Worm (Caenorhabditis elegans) whole organism, late embryonic: ENCODE results near the gene ZK1307.2.

Experiments
- C38D4.7 ChIP-seq: fragments of 200-800 bp; sonication (Bioruptor generic); optimal IDR thresholded peaks from 2 replicates; lab custom pipeline; 2018; ENCODE audit warnings: mild to moderate bottlenecking, missing genetic modification characterization, moderate library complexity, missing compliant biosample characterization
- F13H6.1 ChIP-seq: sonication (generic microtip); optimal IDR thresholded peaks from 2 replicates; lab custom pipeline; 2016; ENCODE audit warnings: missing genetic modification characterization, missing compliant biosample characterization
- K02D7.2 ChIP-seq: sonication (generic microtip); optimal IDR thresholded peaks from 2 replicates; lab custom pipeline; 2017; ENCODE audit warnings: mild to moderate bottlenecking, missing genetic modification characterization, missing compliant biosample characterization
- K09A11.1 ChIP-seq: sonication (generic microtip); optimal IDR thresholded peaks from 2 replicates; lab custom pipeline; 2017; ENCODE audit warnings: antibody characterized with exemption, mild to moderate bottlenecking, missing genetic modification characterization, missing compliant biosample characterization; ENCODE audit not compliant: insufficient read depth
- ahr-1 ChIP-seq: sonication (generic microtip); optimal IDR thresholded peaks from 2 replicates; lab custom pipeline; 2016; ENCODE audit warnings: missing genetic modification characterization, missing compliant biosample characterization
- ama-1 ChIP-seq: fragments of 150-350 bp; optimal IDR thresholded peaks from 2 replicates; lab custom pipeline; 2014
- ceh-18 ChIP-seq: sonication (generic microtip); optimal IDR thresholded peaks from 2 replicates; lab custom pipeline; 2016; ENCODE audit warnings: missing genetic modification characterization, missing compliant biosample characterization
- ceh-19 ChIP-seq: fragments of 200-800 bp; sonication (Bioruptor generic); optimal IDR thresholded peaks from 2 replicates; lab custom pipeline; 2018; ENCODE audit warnings: mild to moderate bottlenecking, missing genetic modification characterization, missing compliant biosample characterization
- ceh-30 ChIP-seq: fragments of 150-350 bp; optimal IDR thresholded peaks from 2 replicates; lab custom pipeline; 2014; ENCODE audit warnings: missing biosample characterization, missing genetic modification characterization
- ceh-31 ChIP-seq: sonication (generic microtip); optimal IDR thresholded peaks from 2 replicates; lab custom pipeline; 2016; ENCODE audit warnings: missing genetic modification characterization, missing compliant biosample characterization
- ceh-34 ChIP-seq: sonication (generic microtip); optimal IDR thresholded peaks from 2 replicates; lab custom pipeline; 2016; ENCODE audit warnings: mild to moderate bottlenecking, missing genetic modification characterization, missing compliant biosample characterization
- ceh-45 ChIP-seq: fragments of 200-800 bp; sonication (Bioruptor generic); IDR thresholded peaks from 2 replicates; pipeline ENCODE4 v1.3.6; 2022; ENCODE audit warnings: missing genetic modification reagents, missing genetic modification characterization, missing compliant biosample characterization
- ceh-48 ChIP-seq: sonication (generic microtip); optimal IDR thresholded peaks from 2 replicates; lab custom pipeline; 2016; ENCODE audit warnings: missing genetic modification characterization, inconsistent platforms, missing compliant biosample characterization
- ceh-9 ChIP-seq: sonication (generic microtip); optimal IDR thresholded peaks from 2 replicates; lab custom pipeline; 2016; ENCODE audit warnings: mild to moderate bottlenecking, missing genetic modification characterization, inconsistent platforms, missing compliant biosample characterization
- che-1 ChIP-seq: sonication (generic microtip); optimal IDR thresholded peaks from 2 replicates; lab custom pipeline; 2016; ENCODE audit warnings: mild to moderate bottlenecking, missing genetic modification characterization, missing compliant biosample characterization
- ets-4 ChIP-seq: sonication (generic microtip); optimal IDR thresholded peaks from 2 replicates; lab custom pipeline; 2016; ENCODE audit warnings: missing genetic modification characterization, missing compliant biosample characterization
- eyg-1 ChIP-seq: sonication (generic microtip); optimal IDR thresholded peaks from 2 replicates; lab custom pipeline; 2016; ENCODE audit warnings: missing genotype, missing genetic modification characterization, missing compliant biosample characterization
- fkh-10 ChIP-seq: fragments of 150-350 bp; optimal IDR thresholded peaks from 2 replicates; lab custom pipeline; 2014; ENCODE audit warnings: missing biosample characterization, missing genetic modification reagents, missing genetic modification characterization
- fkh-6 ChIP-seq: sonication (generic microtip); optimal IDR thresholded peaks from 2 replicates; lab custom pipeline; 2016; ENCODE audit warnings: missing genetic modification characterization, missing compliant biosample characterization
- hlh-15 ChIP-seq: sonication (generic microtip); optimal IDR thresholded peaks from 2 replicates; lab custom pipeline; 2016; ENCODE audit warnings: missing genetic modification characterization, missing compliant biosample characterization
- hlh-8 ChIP-seq: sonication (generic microtip); optimal IDR thresholded peaks from 2 replicates; lab custom pipeline; 2016; ENCODE audit warnings: missing genotype, missing genetic modification characterization, missing compliant biosample characterization
- lim-6 ChIP-seq: sonication (generic microtip); optimal IDR thresholded peaks from 2 replicates; lab custom pipeline; 2016; ENCODE audit warnings: missing genetic modification characterization, missing compliant biosample characterization
- madf-2 ChIP-seq: sonication (generic microtip); optimal IDR thresholded peaks from 2 replicates; lab custom pipeline; 2017; ENCODE audit warnings: missing genetic modification characterization, missing compliant biosample characterization
- mec-3 ChIP-seq: sonication (generic microtip); optimal IDR thresholded peaks from 2 replicates; lab custom pipeline; 2016; ENCODE audit warnings: borderline replicate concordance, missing genetic modification characterization, missing compliant biosample characterization
- nfya-1 ChIP-seq: sonication (generic microtip); optimal IDR thresholded peaks from 2 replicates; lab custom pipeline; 2017; ENCODE audit warnings: missing genetic modification characterization, mild to moderate bottlenecking, missing compliant biosample characterization, antibody characterized with exemption, moderate library complexity
- nhr-11 ChIP-seq: fragments of 150-350 bp; optimal IDR thresholded peaks from 2 replicates; lab custom pipeline; 2014; ENCODE audit warnings: missing biosample characterization, missing genetic modification characterization
- pax-1 ChIP-seq: fragments of 150-350 bp; optimal IDR thresholded peaks from 2 replicates; lab custom pipeline; 2014; ENCODE audit warnings: missing biosample characterization, missing genetic modification characterization
- pros-1 ChIP-seq: fragments of 150-350 bp; optimal IDR thresholded peaks from 2 replicates; lab custom pipeline; 2014; ENCODE audit warnings: missing biosample characterization, missing genetic modification reagents, missing genetic modification characterization
- sox-2 ChIP-seq: fragments of 200-800 bp; sonication (Bioruptor generic); IDR thresholded peaks from 2 replicates; pipeline ENCODE4 v1.3.6; 2022; ENCODE audit warnings: missing genetic modification reagents, missing genetic modification characterization, missing compliant biosample characterization
- sox-4 ChIP-seq: sonication (generic microtip); optimal IDR thresholded peaks from 2 replicates; lab custom pipeline; 2017; ENCODE audit warnings: mild to moderate bottlenecking, missing genetic modification characterization, inconsistent platforms, missing compliant biosample characterization
- syd-9 ChIP-seq: sonication (generic microtip); optimal IDR thresholded peaks from 2 replicates; lab custom pipeline; 2016; ENCODE audit warnings: mild to moderate bottlenecking, missing genetic modification characterization, moderate library complexity, missing compliant biosample characterization
- tbx-2 ChIP-seq: sonication (generic microtip); optimal IDR thresholded peaks from 2 replicates; lab custom pipeline; 2016; ENCODE audit warnings: missing genetic modification characterization, missing compliant biosample characterization
- unc-3 ChIP-seq, 2 experiments: fragments of 200-800 bp in 1 of 2; sonication (Bioruptor generic) in 1 of 2; sonication (generic microtip) in 1 of 2; conservative IDR thresholded peaks in 1 of 2; optimal IDR thresholded peaks in 1 of 2; 2 replicates each; pipeline versions ENCODE4 v1.3.6 to Lab custom; 2016 to 2022; ENCODE audit warnings: missing compliant biosample characterization in 2 of 2, missing genetic modification characterization in 2 of 2, missing genetic modification reagents in 1 of 2
- unc-55 ChIP-seq: sonication (generic microtip); optimal IDR thresholded peaks from 2 replicates; lab custom pipeline; 2017; ENCODE audit warnings: missing biosample characterization, missing genetic modification reagents, missing genetic modification characterization
- zip-5 ChIP-seq: sonication (generic microtip); optimal IDR thresholded peaks from 2 replicates; lab custom pipeline; 2016; ENCODE audit warnings: missing genetic modification characterization, missing compliant biosample characterization
- ztf-16 ChIP-seq: sonication (generic microtip); optimal IDR thresholded peaks from 2 replicates; lab custom pipeline; 2017; ENCODE audit warnings: missing genetic modification characterization, missing compliant biosample characterization

The ZK1307.2 gene

DNA sequence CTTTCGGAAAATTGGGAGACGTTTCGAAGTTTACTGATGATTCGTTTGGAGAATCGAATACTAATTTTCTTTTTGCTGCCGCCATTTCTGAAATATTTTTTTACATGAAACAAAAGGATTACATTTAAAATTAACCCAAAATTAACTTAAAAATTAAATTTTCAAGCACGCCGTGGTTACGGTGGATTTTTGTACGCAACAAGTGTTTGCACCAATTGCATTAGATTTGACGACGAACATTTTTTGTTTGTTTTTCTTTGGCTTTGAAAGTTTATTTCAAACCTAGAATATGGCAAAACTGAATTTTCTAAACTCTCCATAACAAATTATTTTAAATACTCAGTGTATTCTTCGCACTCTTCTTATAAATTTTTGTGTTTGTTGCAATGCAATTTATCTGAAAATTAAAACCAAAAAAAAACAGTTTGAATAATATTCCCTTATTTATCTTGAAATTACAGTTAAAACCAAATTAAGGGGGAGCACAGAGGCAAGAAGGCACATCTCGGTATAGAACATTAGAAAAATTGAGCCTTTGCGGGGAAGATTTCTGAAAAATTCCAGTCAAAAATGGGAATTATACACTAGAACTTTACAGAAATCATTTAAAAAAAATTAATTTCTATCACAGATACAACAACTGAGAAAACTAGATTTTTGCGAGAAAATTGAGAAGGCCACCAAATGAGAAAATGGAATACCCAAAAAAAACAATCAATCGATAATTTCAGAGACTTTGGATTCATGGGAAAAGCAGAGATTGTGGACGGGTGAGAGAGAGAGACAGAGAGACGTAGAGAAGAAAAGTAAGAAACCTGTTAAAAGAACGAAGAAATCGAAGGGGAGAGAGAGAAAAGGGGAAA lies 36.5 kb downstream of the ZK1307.2 start, which contains the start of gene hal-3:
TSS of gene hal-3 (minus strand) at position 87 of the 863 bp plus-strand sequence.
- no peak for TF ChIP-seq unc-55 (GFP tag; lab: Kevin White, UChicago)
- no peak for TF ChIP-seq nfya-1
- no peak for TF ChIP-seq ceh-31
- TF ChIP-seq hlh-8 (tag; lab: Kevin White, UChicago), result no peak
- no peak for TF ChIP-seq pax-1
- no peak for TF ChIP-seq K09A11.1
- TF ChIP-seq hlh-15, result no peak
- TF ChIP-seq fkh-6, result no peak
- TF ChIP-seq ceh-48 (tag; lab: Kevin White, UChicago), result no peak
- no peak for TF ChIP-seq ets-4 (tag; lab: Kevin White, UChicago)
- TF ChIP-seq K02D7.2 (tag; lab: Kevin White, UChicago), result no peak
- no peak for TF ChIP-seq pros-1 (tag; lab: Kevin White, UChicago)
- no peak for TF ChIP-seq unc-3 (GFP tag; conservative IDR thresholded peaks at IDR 0.05; lab: Robert Waterston, UW)
- TF ChIP-seq unc-3 (tag; optimal IDR thresholded peaks at IDR 0.05; lab: Kevin White, UChicago), result no peak
- TF ChIP-seq che-1 (tag; lab: Kevin White, UChicago), result no peak
- no peak for TF ChIP-seq syd-9
- no peak for TF ChIP-seq ahr-1
- TF ChIP-seq ama-1, result no peak
- TF ChIP-seq ceh-45 (GFP tag; lab: Robert Waterston, UW), result no peak

DNA sequence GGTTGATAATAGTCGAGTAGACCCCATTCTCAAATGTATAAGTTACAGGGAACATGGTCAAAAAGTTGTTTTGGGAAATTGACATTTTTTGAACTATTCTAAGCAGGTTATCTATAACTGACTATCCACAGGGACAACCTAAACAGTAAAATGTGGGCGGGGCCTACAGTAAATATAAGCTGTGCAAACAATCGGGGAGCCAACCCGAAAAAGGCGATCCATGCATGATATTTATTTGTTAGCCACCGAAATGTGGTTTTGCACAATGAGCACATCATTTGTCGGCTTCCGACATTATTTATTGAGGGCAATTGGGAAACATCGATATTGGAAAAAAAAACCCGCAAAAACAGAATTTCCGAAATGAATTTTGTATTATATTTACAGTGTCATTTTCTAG lies 39.0 kb downstream of the ZK1307.2 start, which contains the start of gene hlh-6:
TSS of gene hlh-6 (minus strand) at position 101 of the 400 bp plus-strand sequence.
- TF ChIP-seq C38D4.7 (GFP tag; lab: Kevin White, UChicago) (no peak), ceh-18 (tag; lab: Kevin White, UChicago) (no peak), mec-3 (tag; lab: Kevin White, UChicago) (no peak), madf-2 (no peak), fkh-10 (GFP tag; lab: Kevin White, UChicago) (no peak), F13H6.1 (tag; lab: Kevin White, UChicago) (no peak), nfya-1 (no peak), ztf-16 (tag; lab: Kevin White, UChicago) (no peak), ceh-19 (GFP tag; lab: Kevin White, UChicago) (no peak), zip-5 (tag; lab: Kevin White, UChicago) (no peak), ceh-34 (tag; lab: Kevin White, UChicago) (no peak), sox-2 (no peak), unc-55 (GFP tag; lab: Kevin White, UChicago) (no peak), sox-4 (tag; lab: Kevin White, UChicago) (no peak)

DNA sequence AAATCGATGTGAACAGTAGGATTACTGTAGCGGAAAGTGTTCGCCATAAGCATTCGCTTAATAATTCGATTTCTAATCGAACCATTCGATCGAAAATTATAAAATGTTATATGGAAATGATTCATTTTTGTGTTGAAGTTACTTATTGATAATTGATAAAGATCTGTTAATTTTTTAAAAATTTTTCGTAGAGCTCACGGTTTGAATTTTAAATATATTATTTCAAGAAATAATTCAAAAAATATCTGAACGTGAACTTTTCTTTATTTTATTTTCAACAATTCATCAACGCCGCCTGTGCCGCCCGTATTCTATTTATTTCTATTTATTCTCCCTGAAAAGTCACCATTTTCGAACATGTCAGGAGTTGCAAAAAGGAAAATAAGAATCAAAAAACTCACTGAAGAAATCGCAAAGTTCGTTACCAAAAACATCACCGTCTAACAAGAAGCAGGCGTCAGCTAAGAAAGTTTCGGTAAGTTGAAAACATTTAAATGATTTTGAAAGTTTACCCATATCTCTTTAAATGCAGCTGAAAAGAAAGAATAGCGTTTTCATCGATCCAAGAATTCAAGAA lies 42.3 kb downstream of the ZK1307.2 start, which contains the start of the genes T15H9.5 and T15H9.4:
TSS of gene T15H9.5 (minus strand) at position 101 of the 577 bp plus-strand sequence.
TSS of gene T15H9.4 (plus strand) at position 527 of the 577 bp plus-strand sequence.
- TF ChIP-seq unc-3 (GFP tag; conservative IDR thresholded peaks at IDR 0.05; lab: Robert Waterston, UW) (no peak), unc-3 (tag; optimal IDR thresholded peaks at IDR 0.05; lab: Kevin White, UChicago) (no peak), eyg-1 (no peak), sox-2 (no peak), pros-1 (tag; lab: Kevin White, UChicago) (no peak), lim-6 (no peak), ceh-48 (tag; lab: Kevin White, UChicago) (no peak), ceh-9 (tag; lab: Kevin White, UChicago) (no peak), nhr-11 (tag; lab: Kevin White, UChicago) (no peak), ceh-30 (tag; lab: Kevin White, UChicago) (no peak), tbx-2 (tag; lab: Kevin White, UChicago) (no peak), fkh-6 (no peak)
